Fruit fly (Drosophila melanogaster) whole organism, embryonic: Measurements from ENCODE around the gene lwr.

Source experiments
- Awh ChIP-seq: fragments of 200-800 bp; sonication (Bioruptor generic); IDR thresholded peaks from 2 replicates; pipeline ENCODE4, ENCODE4 v1.3.6; 2022; ENCODE audit warnings: missing biosample characterization, missing genetic modification characterization
- BEAF-32 ChIP-seq: fragments of 200-800 bp; sonication (Bioruptor generic); optimal IDR thresholded peaks from 3 replicates; lab custom pipeline; 2017; ENCODE audit warnings: missing biosample characterization, missing genetic modification characterization, mild to moderate bottlenecking, moderate library complexity, missing genetic modification reagents
- CG10209 ChIP-seq: fragments of 200-800 bp; sonication (Bioruptor generic); optimal IDR thresholded peaks from 3 replicates; lab custom pipeline; 2017; ENCODE audit warnings: missing biosample characterization, mild to moderate bottlenecking, missing genetic modification characterization, missing genetic modification reagents
- CG10321 ChIP-seq: fragments of 200-800 bp; sonication (Bioruptor generic); IDR thresholded peaks from 2 replicates; pipeline ENCODE4 v1.3.6; 2022; ENCODE audit warnings: missing biosample characterization, missing genetic modification characterization
- CG10654 ChIP-seq: fragments of 200-800 bp; sonication (Bioruptor generic); optimal IDR thresholded peaks from 2 replicates; lab custom pipeline; 2016; ENCODE audit warnings: missing biosample characterization, missing genetic modification characterization
- CG11696 ChIP-seq: fragments of 200-800 bp; sonication (Bioruptor generic); IDR thresholded peaks from 2 replicates; pipeline ENCODE4 v1.3.6; 2022; ENCODE audit warnings: missing biosample characterization, missing genetic modification characterization
- CG12659 ChIP-seq: fragments of 200-800 bp; sonication (Bioruptor generic); optimal IDR thresholded peaks from 3 replicates; lab custom pipeline; 2017; ENCODE audit warnings: mild to moderate bottlenecking, missing biosample characterization, missing genetic modification reagents, missing genetic modification characterization
- CG15514 ChIP-seq: fragments of 200-800 bp; sonication (Bioruptor generic); optimal IDR thresholded peaks from 3 replicates; lab custom pipeline; 2017; ENCODE audit warnings: missing biosample characterization, missing genetic modification characterization, mild to moderate bottlenecking, moderate library complexity, missing genetic modification reagents
- CG15601 ChIP-seq: fragments of 200-800 bp; sonication (Bioruptor generic); optimal IDR thresholded peaks from 3 replicates; lab custom pipeline; 2019; ENCODE audit warnings: missing biosample characterization, mild to moderate bottlenecking, missing genetic modification characterization, moderate library complexity
- CG1603 ChIP-seq: fragments of 200-800 bp; sonication (Bioruptor generic); optimal IDR thresholded peaks from 2 replicates; lab custom pipeline; 2019; ENCODE audit warnings: missing biosample characterization, mild to moderate bottlenecking, missing genetic modification characterization, moderate library complexity
- CG17186 ChIP-seq: fragments of 200-800 bp; sonication (Bioruptor generic); optimal IDR thresholded peaks from 3 replicates; lab custom pipeline; 2017; ENCODE audit warnings: missing biosample characterization, missing genetic modification reagents, missing genetic modification characterization
- CG2120 ChIP-seq: fragments of 200-800 bp; sonication (Bioruptor generic); optimal IDR thresholded peaks from 3 replicates; lab custom pipeline; 2016; ENCODE audit warnings: missing biosample characterization, missing genetic modification characterization
- CG30403 ChIP-seq: fragments of 200-800 bp; sonication (Bioruptor generic); optimal IDR thresholded peaks from 3 replicates; lab custom pipeline; 2016; ENCODE audit warnings: missing biosample characterization, missing genetic modification characterization
- CG33213 ChIP-seq: fragments of 200-800 bp; sonication (Bioruptor generic); optimal IDR thresholded peaks from 3 replicates; lab custom pipeline; 2016; ENCODE audit warnings: missing biosample characterization, missing genetic modification characterization
- CG3407 ChIP-seq: fragments of 200-800 bp; sonication (Bioruptor generic); optimal IDR thresholded peaks from 2 replicates; lab custom pipeline; 2018; ENCODE audit warnings: missing biosample characterization, mild to moderate bottlenecking, missing genetic modification characterization
- CG34422 ChIP-seq: fragments of 200-800 bp; sonication (Bioruptor generic); IDR thresholded peaks from 3 replicates; pipeline ENCODE4 v1.3.6; 2022; ENCODE audit warnings: missing biosample characterization, missing genetic modification characterization
- CG7745 ChIP-seq: fragments of 200-800 bp; sonication (Bioruptor generic); optimal IDR thresholded peaks from 2 replicates; lab custom pipeline; 2018; ENCODE audit warnings: missing biosample characterization, mild to moderate bottlenecking, missing genetic modification characterization, moderate library complexity
- CG7839 ChIP-seq: fragments of 200-800 bp; sonication (Bioruptor generic); optimal IDR thresholded peaks from 3 replicates; lab custom pipeline; 2018; ENCODE audit warnings: missing biosample characterization, mild to moderate bottlenecking, missing genetic modification characterization, moderate library complexity
- Chrac-16 ChIP-seq: fragments of 200-800 bp; sonication (Bioruptor generic); optimal IDR thresholded peaks from 3 replicates; lab custom pipeline; 2016; ENCODE audit warnings: missing biosample characterization, missing genetic modification characterization
- Doc3 ChIP-seq: fragments of 200-800 bp; sonication (Bioruptor generic); IDR thresholded peaks from 3 replicates; pipeline ENCODE4 v1.3.6; 2022; ENCODE audit warnings: missing biosample characterization, missing genetic modification characterization; ENCODE audit not compliant: partially characterized antibody
- Dp ChIP-seq: fragments of 200-800 bp; sonication (Bioruptor generic); optimal IDR thresholded peaks from 2 replicates; lab custom pipeline; 2018; ENCODE audit warnings: missing biosample characterization, mild to moderate bottlenecking, missing genetic modification characterization, moderate library complexity
- Dref ChIP-seq: fragments of 200-800 bp; sonication (Bioruptor generic); IDR thresholded peaks from 2 replicates; pipeline ENCODE4 v1.3.6; 2022; ENCODE audit warnings: missing biosample characterization, missing genetic modification characterization
- Drgx ChIP-seq: fragments of 200-800 bp; sonication (Bioruptor generic); IDR thresholded peaks from 2 replicates; pipeline ENCODE4 v1.3.6; 2022; ENCODE audit warnings: missing biosample characterization, missing genetic modification characterization
- E2f2 ChIP-seq: fragments of 200-800 bp; sonication (Bioruptor generic); IDR thresholded peaks from 2 replicates; pipeline ENCODE4 v1.3.6; 2022; ENCODE audit warnings: missing biosample characterization, missing genetic modification characterization
- H15 ChIP-seq: fragments of 200-800 bp; sonication (Bioruptor generic); IDR thresholded peaks from 3 replicates; pipeline ENCODE4 v1.3.6; 2022; ENCODE audit warnings: missing biosample characterization, missing genetic modification characterization
- MESR4 ChIP-seq: fragments of 200-800 bp; sonication (Bioruptor generic); optimal IDR thresholded peaks from 2 replicates; lab custom pipeline; 2018; ENCODE audit warnings: missing biosample characterization, mild to moderate bottlenecking, missing genetic modification characterization, moderate library complexity
- Rfx ChIP-seq: fragments of 200-800 bp; sonication (Bioruptor generic); IDR thresholded peaks from 2 replicates; pipeline ENCODE4 v1.3.6; 2022; ENCODE audit warnings: missing biosample characterization, missing genetic modification characterization
- Spps ChIP-seq: fragments of 200-800 bp; sonication (Bioruptor generic); optimal IDR thresholded peaks from 2 replicates; lab custom pipeline; 2018; ENCODE audit warnings: missing biosample characterization, mild to moderate bottlenecking, missing genetic modification characterization
- Sry-δ ChIP-seq: fragments of 200-800 bp; sonication (Bioruptor generic); optimal IDR thresholded peaks from 2 replicates; lab custom pipeline; 2016; ENCODE audit warnings: missing biosample characterization, missing genetic modification characterization
- al ChIP-seq: fragments of 200-800 bp; sonication (Bioruptor generic); IDR thresholded peaks from 2 replicates; pipeline ENCODE4 v1.3.6; 2022; ENCODE audit warnings: missing biosample characterization, missing genetic modification characterization
- bigmax ChIP-seq: fragments of 200-800 bp; sonication (Bioruptor generic); optimal IDR thresholded peaks from 2 replicates; lab custom pipeline; 2018; ENCODE audit warnings: missing biosample characterization, mild to moderate bottlenecking, missing genetic modification characterization
- bsh ChIP-seq, 2 experiments: fragments of 200-800 bp; sonication (Bioruptor generic); optimal IDR thresholded peaks; 2 replicates each; lab custom pipeline; 2017 to 2018; ENCODE audit warnings: mild to moderate bottlenecking in 2 of 2, missing biosample characterization in 2 of 2, missing genetic modification characterization in 2 of 2, moderate library complexity in 1 of 2
- cg ChIP-seq: fragments of 200-800 bp; sonication (Bioruptor generic); optimal IDR thresholded peaks from 3 replicates; lab custom pipeline; 2019; ENCODE audit warnings: missing biosample characterization, mild to moderate bottlenecking, missing genetic modification characterization, moderate library complexity
- chinmo ChIP-seq: fragments of 200-800 bp; sonication (Bioruptor generic); IDR thresholded peaks from 4 replicates; pipeline ENCODE4 v1.3.6; 2022; ENCODE audit warnings: missing biosample characterization, missing genetic modification characterization; ENCODE audit not compliant: partially characterized antibody
- ci ChIP-seq: fragments of 200-800 bp; sonication (Bioruptor generic); IDR thresholded peaks from 3 replicates; pipeline ENCODE4 v1.3.6; 2022; ENCODE audit warnings: missing biosample characterization, missing genetic modification characterization
- emc ChIP-seq: fragments of 200-800 bp; sonication (Bioruptor generic); optimal IDR thresholded peaks from 2 replicates; lab custom pipeline; 2016; ENCODE audit warnings: missing biosample characterization, missing genetic modification characterization
- eve ChIP-seq, 2 experiments: fragments of >200 bp; optimal IDR thresholded peaks; 2 replicates each; lab custom pipeline; 2017; ENCODE audit warnings: missing biosample characterization in 2 of 2, missing genetic modification characterization in 2 of 2
- hb ChIP-seq: fragments of 200-800 bp; sonication (Bioruptor generic); IDR thresholded peaks from 3 replicates; pipeline ENCODE4 v1.3.6; 2022; ENCODE audit warnings: missing biosample characterization, missing genetic modification characterization; ENCODE audit not compliant: partially characterized antibody
- hbn ChIP-seq: fragments of 200-800 bp; sonication (Bioruptor generic); IDR thresholded peaks from 2 replicates; pipeline ENCODE4 v1.3.6; 2022; ENCODE audit warnings: missing biosample characterization, missing genetic modification characterization; ENCODE audit not compliant: partially characterized antibody
- nerfin-2 ChIP-seq: fragments of 200-800 bp; sonication (Bioruptor generic); IDR thresholded peaks from 2 replicates; pipeline ENCODE4 v1.3.6; 2022; ENCODE audit warnings: missing biosample characterization, missing genetic modification characterization; ENCODE audit not compliant: partially characterized antibody
- pan ChIP-seq, 4 experiments: fragments of >200 bp in 3 of 4; fragments of 200-800 bp in 1 of 4; sonication (Bioruptor generic) in 1 of 4; optimal IDR thresholded peaks in 3 of 4; IDR thresholded peaks in 1 of 4; 2 replicates each; pipeline versions ENCODE4 v1.3.6 to Lab custom; 2017 to 2022; ENCODE audit warnings: missing biosample characterization in 2 of 4, missing genetic modification characterization in 2 of 4, mixed read lengths in 1 of 4
- phol ChIP-seq: fragments of 200-800 bp; sonication (Bioruptor generic); optimal IDR thresholded peaks from 3 replicates; lab custom pipeline; 2018; ENCODE audit warnings: missing biosample characterization, mild to moderate bottlenecking, missing genetic modification characterization, moderate library complexity
- prd ChIP-seq, 3 experiments: fragments of >200 bp in 2 of 3; fragments of 200-800 bp in 1 of 3; sonication (Bioruptor generic) in 1 of 3; optimal IDR thresholded peaks in 2 of 3; IDR thresholded peaks in 1 of 3; 2 replicates in 2 of 3; 3 replicates in 1 of 3; pipeline versions ENCODE4 v1.3.6 to Lab custom; 2017 to 2022; ENCODE audit warnings: missing biosample characterization in 1 of 3, missing genetic modification characterization in 1 of 3
- row ChIP-seq: fragments of 200-800 bp; sonication (Bioruptor generic); IDR thresholded peaks from 3 replicates; pipeline ENCODE4 v1.3.6; 2022; ENCODE audit warnings: missing biosample characterization, missing genetic modification characterization
- slou ChIP-seq: fragments of 200-800 bp; sonication (Bioruptor generic); optimal IDR thresholded peaks from 3 replicates; lab custom pipeline; 2016; ENCODE audit warnings: missing biosample characterization, missing genetic modification characterization
- sqz ChIP-seq: fragments of 200-800 bp; sonication (Bioruptor generic); optimal IDR thresholded peaks from 3 replicates; lab custom pipeline; 2018; ENCODE audit warnings: missing biosample characterization, mild to moderate bottlenecking, missing genetic modification characterization

The lwr gene

dm6 chr2L:563769-564550 is 21.6 kb upstream of the lwr start, which contains the start of the genes uncNacbeta and CG2794 (continued):
- TF ChIP-seq Sry-δ (GFP tag; lab: Kevin White, UChicago) (peak; percentile 78), pan (optimal IDR thresholded peaks at IDR 0.05; lab: Kevin White, UChicago) (no peak), pan (GFP tag; optimal IDR thresholded peaks at IDR 0.05 in 1 of 2, IDR thresholded peaks at IDR 0.05 in 1 of 2) (no peak), CG7839 (tag; lab: Kevin White, UChicago) (no peak), E2f2 (GFP tag; lab: Robert Waterston, UW) (peak; percentile 95), CG1603 (peak; percentile 70), ci (GFP tag; lab: Robert Waterston, UW) (0 out of 3 replicates have a peak, but pooled peaks have one; percentile 23), CG3407 (GFP tag; lab: Kevin White, UChicago) (no peak), chinmo (GFP tag; lab: Robert Waterston, UW) (peak; percentile 71; the same call in 2 of the 4 replicates), CG12659 (no peak), al (no peak), prd (optimal IDR thresholded peaks at IDR 0.05; lab: Kevin White, UChicago) (no peak), prd (GFP tag; IDR thresholded peaks at IDR 0.05; lab: Robert Waterston, UW) (0 out of 3 replicates have a peak, but pooled peaks have one; percentile 18), Doc3 (GFP tag; lab: Robert Waterston, UW) (peak; percentile 68; the same call in 2 of the 3 replicates), MESR4 (peak; percentile 59), Awh (GFP tag; lab: Robert Waterston, UW) (no peak), emc (no peak), Drgx (GFP tag; lab: Robert Waterston, UW) (no peak), CG33213 (GFP tag; lab: Kevin White, UChicago) (no peak), eve (GFP tag; optimal IDR thresholded peaks at IDR 0.05; lab: Kevin White, UChicago) (no peak), CG7745 (tag; lab: Kevin White, UChicago) (no peak), nerfin-2 (GFP tag; lab: Robert Waterston, UW) (peak; percentile 73), CG30403 (GFP tag; lab: Kevin White, UChicago) (peak; percentile 10), CG34422 (GFP tag; lab: Robert Waterston, UW) (peak; percentile 48; the same call in 1 of the 3 replicates), CG10321 (GFP tag; lab: Robert Waterston, UW) (no peak), BEAF-32 (peak; percentile 66), bigmax (GFP tag; lab: Kevin White, UChicago) (peak; percentile 89), CG10654 (no peak), row (GFP tag; lab: Robert Waterston, UW) (peak; percentile 62; the same call in 2 of the 3 replicates), Rfx (peak; percentile 55), CG17186 (peak; percentile 20), sqz (GFP tag; lab: Kevin White, UChicago) (no peak), hb (peak; percentile 74; the same call in 2 of the 3 replicates), CG11696 (GFP tag; lab: Robert Waterston, UW) (no peak), CG10209 (GFP tag; lab: Kevin White, UChicago) (no peak), CG2120 (GFP tag; lab: Kevin White, UChicago) (peak; percentile 51), Chrac-16 (GFP tag; lab: Kevin White, UChicago) (no peak), phol (peak; percentile 3), bsh (GFP tag; optimal IDR thresholded peaks at IDR 0.05; lab: Kevin White, UChicago) (no peak), hbn (GFP tag; lab: Robert Waterston, UW) (peak; percentile 56), Dref (peak; percentile 97), slou (no peak), H15 (GFP tag; lab: Robert Waterston, UW) (no peak), Spps (tag; lab: Kevin White, UChicago) (no peak), CG15514 (GFP tag; lab: Kevin White, UChicago) (peak; percentile 74), cg (GFP tag; lab: Kevin White, UChicago) (no peak), Dp (GFP tag; lab: Kevin White, UChicago) (peak; percentile 94), CG15601 (tag; lab: Kevin White, UChicago) (no peak)
